Fruit fly (Drosophila melanogaster) whole organism, prepupa: ENCODE data around the gene CG34183.

Experiments used
- Blimp-1 ChIP-seq: fragments of 200-800 bp; sonication (Bioruptor generic); optimal IDR thresholded peaks from 3 replicates; lab custom pipeline; 2017; ENCODE audit warnings: missing biosample characterization, missing genetic modification characterization, mild to moderate bottlenecking, moderate library complexity, missing genetic modification reagents
- CG10669 ChIP-seq: fragments of 200-800 bp; sonication (Bioruptor generic); optimal IDR thresholded peaks from 3 replicates; lab custom pipeline; 2018; ENCODE audit warnings: missing biosample characterization, mild to moderate bottlenecking, missing genetic modification characterization, moderate library complexity
- CG11762 ChIP-seq: fragments of 200-800 bp; sonication (Bioruptor generic); optimal IDR thresholded peaks from 3 replicates; lab custom pipeline; 2016; ENCODE audit warnings: missing biosample characterization, missing genetic modification characterization; ENCODE audit not compliant: insufficient read depth
- CG15336 ChIP-seq: fragments of 200-800 bp; sonication (Bioruptor generic); IDR thresholded peaks from 2 replicates; pipeline ENCODE4 v1.3.6; 2022; ENCODE audit warnings: missing biosample characterization, missing genetic modification characterization
- CG1621 ChIP-seq: fragments of 200-800 bp; sonication (Bioruptor generic); optimal IDR thresholded peaks from 3 replicates; lab custom pipeline; 2018; ENCODE audit warnings: missing biosample characterization, mild to moderate bottlenecking, missing genetic modification characterization
- CG16779 ChIP-seq: fragments of 200-800 bp; sonication (Bioruptor generic); optimal IDR thresholded peaks from 3 replicates; lab custom pipeline; 2017; ENCODE audit warnings: missing biosample characterization, mild to moderate bottlenecking, missing genetic modification characterization
- CG3032 ChIP-seq: fragments of 200-800 bp; optimal IDR thresholded peaks from 2 replicates; lab custom pipeline; 2019; ENCODE audit warnings: missing biosample characterization, mild to moderate bottlenecking, missing genetic modification characterization, moderate library complexity
- CG31627 ChIP-seq: fragments of 200-800 bp; sonication (Bioruptor generic); optimal IDR thresholded peaks from 3 replicates; lab custom pipeline; 2016; ENCODE audit warnings: missing biosample characterization, missing genetic modification characterization
- CG32006 ChIP-seq: fragments of 200-800 bp; sonication (Bioruptor generic); optimal IDR thresholded peaks from 3 replicates; lab custom pipeline; 2017; ENCODE audit warnings: missing biosample characterization, mild to moderate bottlenecking, missing genetic modification characterization
- CG34406 ChIP-seq: fragments of 200-800 bp; sonication (Bioruptor generic); optimal IDR thresholded peaks from 3 replicates; lab custom pipeline; 2016; ENCODE audit warnings: missing biosample characterization, missing genetic modification characterization
- CG3919 ChIP-seq: fragments of 200-800 bp; sonication (Bioruptor generic); optimal IDR thresholded peaks from 3 replicates; lab custom pipeline; 2016; ENCODE audit warnings: missing biosample characterization, missing genetic modification characterization
- CG6276 ChIP-seq: fragments of 200-800 bp; sonication (Bioruptor generic); optimal IDR thresholded peaks from 2 replicates; lab custom pipeline; 2017; ENCODE audit warnings: missing biosample characterization, mild to moderate bottlenecking, missing genetic modification characterization
- CG6792 ChIP-seq: fragments of 200-800 bp; sonication (Bioruptor generic); optimal IDR thresholded peaks from 3 replicates; lab custom pipeline; 2016; ENCODE audit warnings: missing biosample characterization, missing genetic modification characterization
- CG6854 ChIP-seq: fragments of 200-800 bp; sonication (Bioruptor generic); optimal IDR thresholded peaks from 2 replicates; lab custom pipeline; 2017; ENCODE audit warnings: missing biosample characterization, mild to moderate bottlenecking, missing genetic modification characterization
- CG8319 ChIP-seq: fragments of 200-800 bp; sonication (Bioruptor generic); optimal IDR thresholded peaks from 3 replicates; lab custom pipeline; 2016; ENCODE audit warnings: missing biosample characterization, missing genetic modification characterization
- CG9139 ChIP-seq: fragments of 200-800 bp; sonication (Bioruptor generic); optimal IDR thresholded peaks from 3 replicates; lab custom pipeline; 2017; ENCODE audit warnings: missing biosample characterization, mild to moderate bottlenecking, missing genetic modification characterization
- Eip75B ChIP-seq: fragments of 200-800 bp; sonication (Bioruptor generic); optimal IDR thresholded peaks from 3 replicates; lab custom pipeline; 2016; ENCODE audit warnings: missing biosample characterization, missing genetic modification characterization
- Eip78C ChIP-seq: fragments of 200-800 bp; sonication (Bioruptor generic); peaks from one replicate; lab custom pipeline; 2016; ENCODE audit warnings: missing biosample characterization, missing genetic modification characterization
- Ets21C ChIP-seq: fragments of 200-800 bp; sonication (Bioruptor generic); optimal IDR thresholded peaks from 3 replicates; lab custom pipeline; 2016; ENCODE audit warnings: missing biosample characterization, missing genetic modification characterization
- Gug ChIP-seq: fragments of 200-800 bp; sonication (Bioruptor generic); IDR thresholded peaks from 2 replicates; pipeline ENCODE4 v1.3.6; 2022; ENCODE audit warnings: missing biosample characterization, missing genetic modification characterization
- Hr39 ChIP-seq: fragments of 200-800 bp; sonication (Bioruptor generic); optimal IDR thresholded peaks from 2 replicates; lab custom pipeline; 2016; ENCODE audit warnings: missing biosample characterization, missing genetic modification characterization
- Met ChIP-seq: fragments of 200-800 bp; sonication (Bioruptor generic); optimal IDR thresholded peaks from 3 replicates; lab custom pipeline; 2016; ENCODE audit warnings: missing biosample characterization, missing genetic modification characterization
- Smox ChIP-seq: fragments of 200-800 bp; sonication (Bioruptor generic); optimal IDR thresholded peaks from 3 replicates; lab custom pipeline; 2016; ENCODE audit warnings: missing biosample characterization, missing genetic modification characterization
- Sox14 ChIP-seq: fragments of 200-800 bp; sonication (Bioruptor generic); optimal IDR thresholded peaks from 3 replicates; lab custom pipeline; 2016; ENCODE audit warnings: missing biosample characterization, missing genetic modification characterization
- Sox15 ChIP-seq: fragments of 200-800 bp; sonication (Bioruptor generic); optimal IDR thresholded peaks from 3 replicates; lab custom pipeline; 2016; ENCODE audit warnings: missing biosample characterization, missing genetic modification characterization
- cyc ChIP-seq: fragments of 200-800 bp; sonication (Bioruptor generic); optimal IDR thresholded peaks from 3 replicates; lab custom pipeline; 2016; ENCODE audit warnings: missing biosample characterization, missing genetic modification characterization
- dsx ChIP-seq: fragments of 200-800 bp; optimal IDR thresholded peaks from 3 replicates; lab custom pipeline; 2019; ENCODE audit warnings: missing biosample characterization, mild to moderate bottlenecking, missing genetic modification characterization, moderate library complexity; ENCODE audit not compliant: poor library complexity, severe bottlenecking
- esn ChIP-seq: fragments of 200-800 bp; sonication (Bioruptor generic); optimal IDR thresholded peaks from 2 replicates; lab custom pipeline; 2016; ENCODE audit warnings: missing biosample characterization, mild to moderate bottlenecking, missing genetic modification characterization, moderate library complexity
- fd85E ChIP-seq: fragments of 200-800 bp; sonication (Bioruptor generic); optimal IDR thresholded peaks from 3 replicates; lab custom pipeline; 2016; ENCODE audit warnings: missing biosample characterization, missing genetic modification characterization
- fkh ChIP-seq: fragments of 200-800 bp; sonication (Bioruptor generic); optimal IDR thresholded peaks from 3 replicates; lab custom pipeline; 2017; ENCODE audit warnings: missing biosample characterization, mild to moderate bottlenecking, missing genetic modification characterization, moderate library complexity
- net ChIP-seq: fragments of 200-800 bp; sonication (Bioruptor generic); optimal IDR thresholded peaks from 3 replicates; lab custom pipeline; 2016; ENCODE audit warnings: missing biosample characterization, missing genetic modification characterization
- salr ChIP-seq, 2 experiments: fragments of 200-800 bp; sonication (Bioruptor generic); optimal IDR thresholded peaks; 3 replicates each; lab custom pipeline; 2016 to 2018; ENCODE audit warnings: missing biosample characterization in 2 of 2, missing genetic modification characterization in 2 of 2, mild to moderate bottlenecking in 1 of 2
- spab ChIP-seq: fragments of 200-800 bp; sonication (Bioruptor generic); optimal IDR thresholded peaks from 2 replicates; lab custom pipeline; 2017; ENCODE audit warnings: missing biosample characterization, mild to moderate bottlenecking, missing genetic modification characterization, missing genetic modification reagents
- svp ChIP-seq: fragments of 200-800 bp; sonication (Bioruptor generic); peaks from one replicate; lab custom pipeline; 2016; ENCODE audit warnings: missing biosample characterization, missing genetic modification characterization
- topi ChIP-seq: fragments of 200-800 bp; sonication (Bioruptor generic); optimal IDR thresholded peaks from 3 replicates; lab custom pipeline; 2016; ENCODE audit warnings: missing biosample characterization, missing genetic modification characterization
- vri ChIP-seq: fragments of 200-800 bp; sonication (Bioruptor generic); optimal IDR thresholded peaks from 3 replicates; lab custom pipeline; 2016; ENCODE audit warnings: missing biosample characterization, mild to moderate bottlenecking, missing genetic modification characterization

CG34183 gene

dm6 chr2L:9894871-9895364 is 4.3 kb upstream of the CG34183 start, which contains the start of gene Bka (continued):
- TF ChIP-seq CG31627 (GFP tag; lab: Kevin White, UChicago) (no peak), CG6276 (GFP tag; lab: Kevin White, UChicago) (no peak), CG6792 (no peak), topi (GFP tag; lab: Kevin White, UChicago) (peak; percentile 56), CG8319 (GFP tag; lab: Kevin White, UChicago) (no peak), Sox14 (peak; percentile 24), CG9139 (GFP tag; lab: Kevin White, UChicago) (no peak), CG1621 (no peak), CG34406 (GFP tag; lab: Kevin White, UChicago) (peak; percentile 56), net (GFP tag; lab: Kevin White, UChicago) (no peak), Gug (GFP tag; lab: Robert Waterston, UW) (no peak), dsx (GFP tag; lab: Kevin White, UChicago) (peak; percentile 25), CG32006 (GFP tag; lab: Kevin White, UChicago) (no peak), svp (no peak), Eip78C (peak; percentile 77), CG11762 (GFP tag; lab: Kevin White, UChicago) (no peak), Ets21C (GFP tag; lab: Kevin White, UChicago) (peak; percentile 1), CG3032 (tag; lab: Kevin White, UChicago) (peak; percentile 39), Eip75B (GFP tag; lab: Kevin White, UChicago) (peak; percentile 38), esn (GFP tag; lab: Kevin White, UChicago) (peak; percentile 65), vri (GFP tag; lab: Kevin White, UChicago) (peak; percentile 74), Sox15 (GFP tag; lab: Kevin White, UChicago) (no peak)
- TF ChIP-seq, all 60 proteins: peak for 23

DNA sequence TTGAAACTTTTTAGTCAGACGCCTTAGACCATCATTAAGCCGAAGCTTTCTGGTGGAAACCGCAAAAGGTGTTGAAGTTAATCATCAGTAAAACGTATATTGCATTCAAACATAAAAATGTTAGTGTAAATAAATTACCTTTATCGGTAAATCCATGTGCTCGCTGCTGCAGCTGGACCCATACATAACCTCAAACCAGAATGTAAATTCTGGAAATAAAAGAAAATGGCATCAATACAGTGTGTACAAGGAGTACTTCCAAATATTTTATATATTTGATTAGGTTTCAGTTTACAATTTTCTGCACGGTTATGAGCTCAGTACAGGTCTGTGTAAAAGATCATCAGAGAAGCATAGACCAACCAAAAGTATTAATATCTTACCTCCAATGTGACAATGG is 3.6 kb upstream of the CG34183 start:
- TF ChIP-seq cyc (GFP tag; lab: Kevin White, UChicago), result no peak
- no peak for TF ChIP-seq net (GFP tag; lab: Kevin White, UChicago)
- TF ChIP-seq Hr39 (GFP tag; lab: Kevin White, UChicago), result no peak
- TF ChIP-seq, all 60 proteins: peak for 0

DNA sequence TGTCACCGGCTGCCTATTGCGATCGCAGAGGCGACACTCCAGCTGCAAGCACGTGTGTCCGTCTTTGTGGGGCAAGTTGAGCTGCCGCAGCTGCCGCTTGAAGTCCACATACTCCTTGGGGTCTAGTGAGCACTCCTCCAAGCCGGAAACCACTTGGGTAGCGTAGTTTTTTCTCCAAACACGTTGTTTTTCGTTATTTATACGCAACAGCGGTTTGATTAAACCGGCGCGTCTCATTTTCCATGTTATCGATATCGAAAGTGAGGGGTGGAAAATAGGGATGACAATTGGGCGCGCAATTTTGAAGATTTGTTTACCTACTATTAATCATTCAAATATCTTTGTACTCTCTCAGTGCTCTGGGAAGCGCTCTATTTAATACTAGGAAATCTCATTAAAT is 2.6 kb upstream of the CG34183 start, which contains the start of gene mtDNA-helicase:
Gene mtDNA-helicase (minus strand): TSS at position 264 of the 400 bp plus-strand sequence.
- TF ChIP-seq spab (GFP tag; lab: Kevin White, UChicago) (no peak), fkh (peak; percentile 49), Eip78C (no peak), CG3032 (tag; lab: Kevin White, UChicago) (no peak), Met (GFP tag; lab: Kevin White, UChicago) (no peak)

dm6 chr2L:9887856-9888269 is 2.7 kb downstream of the CG34183 start, which contains the start of gene Fkbp59:
Fkbp59 (plus strand) TSS chr2L:9888005.
- TF ChIP-seq fkh, result peak; percentile 34
- TF ChIP-seq CG1621, result peak; percentile 68
- peak; percentile 13 for TF ChIP-seq CG6854 (GFP tag; lab: Kevin White, UChicago)
- TF ChIP-seq Sox15 (GFP tag; lab: Kevin White, UChicago), result no peak
- no peak for TF ChIP-seq CG15336 (GFP tag; lab: Robert Waterston, UW)

DNA sequence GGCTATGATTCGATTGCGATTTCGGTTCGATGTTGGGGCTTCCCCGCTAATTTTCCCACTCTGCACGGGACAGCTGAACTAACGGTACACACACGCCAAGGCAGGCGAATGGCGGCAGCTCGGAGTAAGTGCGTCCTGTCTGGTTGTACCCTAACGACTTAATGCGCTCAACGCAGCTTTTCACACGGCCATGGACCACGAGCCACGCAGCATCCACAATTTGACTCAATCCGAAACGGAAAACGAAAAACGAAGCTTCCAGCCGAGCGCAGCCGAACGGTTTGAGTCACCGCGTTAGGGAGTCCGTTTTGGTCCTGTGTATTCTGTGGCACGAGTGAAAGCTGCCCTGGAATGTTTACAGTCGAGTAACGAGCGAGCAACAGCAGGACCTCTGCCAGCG is 4.5 kb downstream of the CG34183 start, which contains the start of gene nAChRalpha6:
Gene nAChRalpha6 (minus strand): TSS at position 165 of the 400 bp plus-strand sequence.
- TF ChIP-seq CG16779 (tag; lab: Kevin White, UChicago), result no peak
- no peak for TF ChIP-seq CG3919 (GFP tag; lab: Kevin White, UChicago)
- no peak for TF ChIP-seq CG9139 (GFP tag; lab: Kevin White, UChicago)
- TF ChIP-seq topi (GFP tag; lab: Kevin White, UChicago), result no peak
- no peak for TF ChIP-seq fd85E
- TF ChIP-seq CG3032 (tag; lab: Kevin White, UChicago), result no peak
- no peak for TF ChIP-seq Smox (GFP tag; lab: Kevin White, UChicago)
- no peak for TF ChIP-seq Eip78C
- TF ChIP-seq salr (GFP tag; optimal IDR thresholded peaks at IDR 0.05; lab: Kevin White, UChicago), result no peak
- TF ChIP-seq CG10669 (GFP tag; lab: Kevin White, UChicago), result no peak
- no peak for TF ChIP-seq Blimp-1 (GFP tag; lab: Kevin White, UChicago)
- no peak for TF ChIP-seq CG34406 (GFP tag; lab: Kevin White, UChicago)
- no peak for TF ChIP-seq CG15336 (GFP tag; lab: Robert Waterston, UW)
- TF ChIP-seq CG31627 (GFP tag; lab: Kevin White, UChicago), result no peak
